Worm (Caenorhabditis elegans) whole organism, L3 larva: ENCODE results near the gene C05G5.7.

ENCODE experiments used
- R02D3.7 ChIP-seq: fragments of 150-350 bp; optimal IDR thresholded peaks from 2 replicates; lab custom pipeline; 2014; ENCODE audit warnings: missing biosample characterization, missing genetic modification characterization
- ZK546.5 ChIP-seq: sonication (generic microtip); optimal IDR thresholded peaks from 2 replicates; lab custom pipeline; 2017; ENCODE audit warnings: missing biosample characterization, missing genetic modification characterization
- ama-1 ChIP-seq: fragments of 150-350 bp; optimal IDR thresholded peaks from 2 replicates; lab custom pipeline; 2018
- ceh-28 ChIP-seq: fragments of 150-350 bp; optimal IDR thresholded peaks from 2 replicates; lab custom pipeline; 2014; ENCODE audit warnings: missing biosample characterization, missing genetic modification reagents, missing genetic modification characterization
- ceh-82 ChIP-seq: fragments of 150-350 bp; optimal IDR thresholded peaks from 2 replicates; lab custom pipeline; 2014; ENCODE audit warnings: missing biosample characterization, missing genetic modification characterization
- ceh-9 ChIP-seq: sonication (generic microtip); optimal IDR thresholded peaks from 2 replicates; lab custom pipeline; 2018; ENCODE audit warnings: missing biosample characterization, missing genetic modification characterization
- daf-12 ChIP-seq: fragments of 150-350 bp; optimal IDR thresholded peaks from 2 replicates; lab custom pipeline; 2014; ENCODE audit warnings: missing biosample characterization, missing genetic modification reagents, missing genetic modification characterization
- egl-27 ChIP-seq: sonication (generic microtip); optimal IDR thresholded peaks from 4 replicates; lab custom pipeline; 2017; ENCODE audit warnings: missing biosample characterization, missing genetic modification reagents, missing genetic modification characterization
- egl-5 ChIP-seq: fragments of 150-350 bp; optimal IDR thresholded peaks from 2 replicates; lab custom pipeline; 2017; ENCODE audit warnings: missing biosample characterization, missing genetic modification reagents, missing genetic modification characterization, inconsistent platforms
- elt-1 ChIP-seq: fragments of 150-350 bp; optimal IDR thresholded peaks from 2 replicates; lab custom pipeline; 2014; ENCODE audit warnings: missing biosample characterization, missing genetic modification characterization
- elt-2 ChIP-seq: sonication (generic microtip); optimal IDR thresholded peaks from 2 replicates; lab custom pipeline; 2016; ENCODE audit warnings: missing genetic modification reagents, mild to moderate bottlenecking, missing genetic modification characterization, missing compliant biosample characterization
- elt-3 ChIP-seq, 3 experiments: fragments of 150-350 bp in 1 of 3; sonication (generic microtip) in 2 of 3; optimal IDR thresholded peaks; 2 replicates in 2 of 3; 4 replicates in 1 of 3; lab custom pipeline; 2014 to 2017; ENCODE audit warnings: missing biosample characterization in 3 of 3, missing genetic modification characterization in 3 of 3
- eor-1 ChIP-seq, 2 experiments: fragments of 150-350 bp; optimal IDR thresholded peaks; 2 replicates each; lab custom pipeline; 2014 to 2018; ENCODE audit warnings: missing biosample characterization in 2 of 2, missing genetic modification characterization in 2 of 2
- fkh-10 ChIP-seq: sonication (generic microtip); optimal IDR thresholded peaks from 2 replicates; lab custom pipeline; 2017; ENCODE audit warnings: missing biosample characterization, missing genetic modification reagents, missing genetic modification characterization
- fkh-2 ChIP-seq: fragments of 150-350 bp; optimal IDR thresholded peaks from 2 replicates; lab custom pipeline; 2014; ENCODE audit warnings: missing biosample characterization, missing genetic modification reagents, missing genetic modification characterization
- fos-1 ChIP-seq: fragments of 150-350 bp; optimal IDR thresholded peaks from 2 replicates; lab custom pipeline; 2014; ENCODE audit warnings: missing biosample characterization, missing genetic modification characterization
- hmg-11 ChIP-seq: sonication (generic microtip); optimal IDR thresholded peaks from 2 replicates; lab custom pipeline; 2016; ENCODE audit warnings: missing genetic modification characterization, missing compliant biosample characterization
- jun-1 ChIP-seq: fragments of 150-350 bp; optimal IDR thresholded peaks from 2 replicates; lab custom pipeline; 2014; ENCODE audit warnings: missing biosample characterization, missing genetic modification reagents, missing genetic modification characterization
- lin-15B ChIP-seq: fragments of 150-350 bp; optimal IDR thresholded peaks from 2 replicates; lab custom pipeline; 2014; ENCODE audit warnings: missing biosample characterization, missing genetic modification characterization
- lin-39 ChIP-seq: fragments of 150-350 bp; optimal IDR thresholded peaks from 2 replicates; lab custom pipeline; 2018; ENCODE audit warnings: missing biosample characterization, missing genetic modification reagents, missing genetic modification characterization
- lsy-12 ChIP-seq: sonication (generic microtip); optimal IDR thresholded peaks from 2 replicates; lab custom pipeline; 2016; ENCODE audit warnings: mild to moderate bottlenecking, missing genetic modification characterization, missing compliant biosample characterization
- mdl-1 ChIP-seq: fragments of 150-350 bp; optimal IDR thresholded peaks from 2 replicates; lab custom pipeline; 2014; ENCODE audit warnings: missing biosample characterization, missing genetic modification characterization
- mml-1 ChIP-seq: fragments of 150-350 bp; sonication (generic microtip); optimal IDR thresholded peaks from 3 replicates; lab custom pipeline; 2014; ENCODE audit warnings: missing biosample characterization, missing genetic modification characterization
- nfya-1 ChIP-seq: sonication (generic microtip); optimal IDR thresholded peaks from 2 replicates; lab custom pipeline; 2017; ENCODE audit warnings: missing genetic modification characterization, mild to moderate bottlenecking, missing compliant biosample characterization, antibody characterized with exemption, moderate library complexity; ENCODE audit not compliant: insufficient read depth
- nhr-11 ChIP-seq: fragments of 150-350 bp; optimal IDR thresholded peaks from 2 replicates; lab custom pipeline; 2014; ENCODE audit warnings: missing biosample characterization, missing genetic modification characterization
- nhr-23 ChIP-seq: fragments of 150-350 bp; optimal IDR thresholded peaks from 2 replicates; lab custom pipeline; 2014; ENCODE audit warnings: missing biosample characterization, missing genetic modification reagents, missing genetic modification characterization
- nhr-237 ChIP-seq: fragments of 150-350 bp; optimal IDR thresholded peaks from 2 replicates; lab custom pipeline; 2014; ENCODE audit warnings: missing biosample characterization, missing genetic modification characterization
- nhr-25 ChIP-seq: sonication (generic microtip); optimal IDR thresholded peaks from 2 replicates; lab custom pipeline; 2017; ENCODE audit warnings: missing biosample characterization, missing genetic modification characterization
- nhr-28 ChIP-seq: fragments of 150-350 bp; optimal IDR thresholded peaks from 2 replicates; lab custom pipeline; 2014; ENCODE audit warnings: missing biosample characterization, missing genetic modification characterization
- nhr-43 ChIP-seq: sonication (generic microtip); optimal IDR thresholded peaks from 2 replicates; lab custom pipeline; 2016; ENCODE audit warnings: mild to moderate bottlenecking, missing genetic modification characterization, missing compliant biosample characterization; ENCODE audit not compliant: poor library complexity, severe bottlenecking
- pha-4 ChIP-seq: fragments of 150-350 bp; optimal IDR thresholded peaks from 2 replicates; lab custom pipeline; 2014; ENCODE audit warnings: missing biosample characterization, missing genetic modification reagents, missing genetic modification characterization
- pqm-1 ChIP-seq: fragments of 150-350 bp; optimal IDR thresholded peaks from 2 replicates; lab custom pipeline; 2017; ENCODE audit warnings: missing biosample characterization, missing genetic modification characterization, inconsistent platforms
- sea-2 ChIP-seq: fragments of 150-350 bp; sonication (generic microtip); optimal IDR thresholded peaks from 4 replicates; lab custom pipeline; 2014; ENCODE audit warnings: missing biosample characterization, missing genetic modification reagents, missing genetic modification characterization
- skn-1 ChIP-seq: fragments of 150-350 bp; optimal IDR thresholded peaks from 2 replicates; lab custom pipeline; 2014; ENCODE audit warnings: missing biosample characterization, missing genetic modification characterization
- snpc-4 ChIP-seq: fragments of 150-350 bp; optimal IDR thresholded peaks from 2 replicates; lab custom pipeline; 2014; ENCODE audit warnings: missing biosample characterization, missing genetic modification characterization
- tbx-2 ChIP-seq: sonication (generic microtip); optimal IDR thresholded peaks from 2 replicates; lab custom pipeline; 2016; ENCODE audit warnings: mild to moderate bottlenecking, missing genetic modification characterization, missing compliant biosample characterization
- zag-1 ChIP-seq: fragments of 150-350 bp; optimal IDR thresholded peaks from 2 replicates; lab custom pipeline; 2014; ENCODE audit warnings: missing biosample characterization, missing genetic modification characterization
- ztf-11 ChIP-seq: fragments of 150-350 bp; optimal IDR thresholded peaks from 2 replicates; lab custom pipeline; 2014; ENCODE audit warnings: missing biosample characterization, missing genetic modification characterization
- ztf-4 ChIP-seq: fragments of 150-350 bp; optimal IDR thresholded peaks from 2 replicates; lab custom pipeline; 2014; ENCODE audit warnings: missing biosample characterization, missing genetic modification characterization

Gene C05G5.7

ce11 chrX:14751911-14752310, 8.3 kb upstream of the C05G5.7 start, which contains the start of gene C05G5.3:
Gene C05G5.3, minus strand, starts transcription at chrX:14752011.
- TF ChIP-seq daf-12 (tag; lab: Kevin White, UChicago) (no peak), nhr-23 (tag; lab: Kevin White, UChicago) (no peak), pqm-1 (tag; lab: Kevin White, UChicago) (no peak), elt-2 (tag; lab: Kevin White, UChicago) (no peak), mml-1 (no peak), mdl-1 (tag; lab: Kevin White, UChicago) (no peak), hmg-11 (tag; lab: Kevin White, UChicago) (no peak)

ce11 chrX:14746948-14747347, 3.4 kb upstream of the C05G5.7 start, which contains the start of gene C05G5.2:
Gene C05G5.2, plus strand, starts transcription at chrX:14747303.
- TF ChIP-seq jun-1 (peak; percentile 82), elt-1 (peak; percentile 14), egl-27 (tag; lab: Kevin White, UChicago) (no peak), egl-5 (tag; lab: Kevin White, UChicago) (peak; percentile 84), nhr-11 (tag; lab: Kevin White, UChicago) (no peak), sea-2 (GFP tag; lab: Kevin White, UChicago) (peak; percentile 13), nfya-1 (tag; lab: Kevin White, UChicago) (peak; percentile 94), nhr-23 (tag; lab: Kevin White, UChicago) (peak; percentile 92), fkh-2 (tag; lab: Kevin White, UChicago) (no peak), fkh-10 (GFP tag; lab: Kevin White, UChicago) (peak; percentile 73), skn-1 (tag; lab: Kevin White, UChicago) (peak; percentile 77), ama-1 (peak; percentile 33), ceh-82 (peak; percentile 60), lin-15B (tag; lab: Kevin White, UChicago) (peak; percentile 74), elt-2 (tag; lab: Kevin White, UChicago) (peak; percentile 89), zag-1 (tag; lab: Kevin White, UChicago) (peak; percentile 39), mdl-1 (tag; lab: Kevin White, UChicago) (peak; percentile 10), tbx-2 (tag; lab: Kevin White, UChicago) (peak; percentile 80), hmg-11 (tag; lab: Kevin White, UChicago) (peak; percentile 92), nhr-25 (tag; lab: Kevin White, UChicago) (peak; percentile 85), eor-1 (tag; optimal IDR thresholded peaks at IDR 0.05; lab: Kevin White, UChicago) (no peak), fos-1 (tag; lab: Kevin White, UChicago) (no peak), mml-1 (no peak), pha-4 (tag; lab: Kevin White, UChicago) (peak; percentile 99), ztf-4 (tag; lab: Kevin White, UChicago) (no peak), snpc-4 (tag; lab: Kevin White, UChicago) (peak; percentile 94), pqm-1 (tag; lab: Kevin White, UChicago) (peak; percentile 79), R02D3.7 (tag; lab: Kevin White, UChicago) (peak; percentile 36), lin-39 (peak; percentile 96), nhr-237 (tag; lab: Kevin White, UChicago) (no peak), lsy-12 (peak; percentile 56), elt-3 (tag; optimal IDR thresholded peaks at IDR 0.05; lab: Kevin White, UChicago) (peak in 1 of 3 experiments; percentile 31), nhr-28 (tag; lab: Kevin White, UChicago) (no peak), nhr-43 (tag; lab: Kevin White, UChicago) (peak; percentile 63), ceh-28 (tag; lab: Kevin White, UChicago) (peak; percentile 62)
- TF ChIP-seq, all 47 proteins: peak for 26

- TF ChIP-seq elt-2 (tag; lab: Kevin White, UChicago): no peak
- no peak for TF ChIP-seq jun-1
- no peak for TF ChIP-seq mml-1
- TF ChIP-seq egl-27 (tag; lab: Kevin White, UChicago): no peak
- no peak for TF ChIP-seq ztf-11 (tag; lab: Kevin White, UChicago)
- no peak for TF ChIP-seq mdl-1 (tag; lab: Kevin White, UChicago)
- peak; percentile 47 for TF ChIP-seq pha-4 (tag; lab: Kevin White, UChicago)
- TF ChIP-seq nhr-23 (tag; lab: Kevin White, UChicago): peak; percentile 89
- TF ChIP-seq ZK546.5: no peak
- no peak for TF ChIP-seq nhr-28 (tag; lab: Kevin White, UChicago)
- TF ChIP-seq daf-12 (tag; lab: Kevin White, UChicago): no peak
- no peak for TF ChIP-seq nhr-11 (tag; lab: Kevin White, UChicago)
- no peak for TF ChIP-seq ceh-9 (tag; lab: Kevin White, UChicago)
- TF ChIP-seq skn-1 (tag; lab: Kevin White, UChicago): no peak
- no peak for TF ChIP-seq ceh-82
Measured at ce11 chrX:14745218-14745617, 1.6 kb upstream of the C05G5.7 start.
